Fruit fly (Drosophila melanogaster): Measurements from ENCODE around the gene CG45490.
"Not testable (repeated sequence)": the region's sequence is repeated elsewhere in the genome, so short reads cannot be mapped to it uniquely, and the experiment has no call there.

DNA sequence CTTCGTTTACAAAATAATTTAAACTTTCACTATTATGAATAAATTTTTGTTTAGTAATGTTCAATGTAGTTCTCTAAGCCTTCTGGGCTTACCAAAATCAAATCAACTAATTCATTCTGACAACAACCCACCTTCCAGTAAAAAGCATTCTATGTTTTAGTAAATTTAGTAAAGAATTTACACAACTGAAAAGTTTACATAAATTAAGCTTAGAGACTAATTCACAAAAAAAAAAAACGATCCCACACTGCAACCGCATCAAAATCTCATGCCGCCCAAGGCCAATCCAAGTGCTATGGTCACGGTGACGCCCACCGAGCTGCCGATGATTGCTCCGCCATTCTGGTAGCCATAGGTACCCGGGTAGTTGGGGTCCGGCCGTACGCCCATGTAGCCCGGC is 24.1 kb upstream of the CG45490 start, which contains the start of gene CG43784:
- TF ChIP-seq CG4496 (GFP tag; IDR thresholded peaks at IDR 0.05); rn (GFP tag; IDR thresholded peaks at IDR 0.05); CG10348 (GFP tag; IDR thresholded peaks at IDR 0.05); CG34367 (tag; optimal IDR thresholded peaks at IDR 0.05); CG32121 (GFP tag; IDR thresholded peaks at IDR 0.05); gl (tag; optimal IDR thresholded peaks at IDR 0.05); Ets98B (GFP tag; IDR thresholded peaks at IDR 0.05); EcR (GFP tag; optimal IDR thresholded peaks at IDR 0.05); CG13204 (GFP tag; optimal IDR thresholded peaks at IDR 0.05); CG12605 (GFP tag; IDR thresholded peaks at IDR 0.05); CG14655 (GFP tag; optimal IDR thresholded peaks at IDR 0.05); fd96Ca (GFP tag; IDR thresholded peaks at IDR 0.05); CG9948 (tag; optimal IDR thresholded peaks at IDR 0.05): not testable (repeated sequence)
